Worm (Caenorhabditis elegans) whole organism, L1 larva: ENCODE data around the gene F26D11.12.

Experiments used
- C34B4.2 ChIP-seq: sonication (generic microtip); optimal IDR thresholded peaks from 2 replicates; lab custom pipeline; 2017; ENCODE audit warnings: mild to moderate bottlenecking, missing genetic modification characterization, missing compliant biosample characterization
- aha-1 ChIP-seq: fragments of 150-350 bp; optimal IDR thresholded peaks from 2 replicates; lab custom pipeline; 2014; ENCODE audit warnings: missing biosample characterization, missing genetic modification characterization
- blmp-1 ChIP-seq: fragments of 150-350 bp; optimal IDR thresholded peaks from 2 replicates; lab custom pipeline; 2014; ENCODE audit warnings: missing biosample characterization, missing genetic modification characterization
- ceh-63 ChIP-seq: fragments of 200-800 bp; sonication (Bioruptor generic); optimal IDR thresholded peaks from 2 replicates; lab custom pipeline; 2018; ENCODE audit warnings: mild to moderate bottlenecking, missing genetic modification characterization, missing compliant biosample characterization
- ceh-8 ChIP-seq: fragments of 200-800 bp; sonication (Bioruptor generic); optimal IDR thresholded peaks from 2 replicates; lab custom pipeline; 2018; ENCODE audit warnings: mild to moderate bottlenecking, missing genetic modification characterization, moderate library complexity, missing compliant biosample characterization
- ces-1 ChIP-seq: fragments of 150-350 bp; optimal IDR thresholded peaks from 2 replicates; lab custom pipeline; 2014; ENCODE audit warnings: missing biosample characterization, missing genetic modification reagents, missing genetic modification characterization
- dsc-1 ChIP-seq: sonication (generic microtip); optimal IDR thresholded peaks from 2 replicates; lab custom pipeline; 2016; ENCODE audit warnings: mild to moderate bottlenecking, missing genetic modification characterization, missing compliant biosample characterization
- efl-1 ChIP-seq, 4 experiments: fragments of 150-350 bp; optimal IDR thresholded peaks in 3 of 4; peaks in 1 of 4; 1 replicate in 1 of 4; 2 replicates in 3 of 4; lab custom pipeline; 2014; ENCODE audit warnings: missing biosample characterization in 2 of 4, missing genetic modification characterization in 2 of 4, missing genetic modification reagents in 2 of 4
- efl-3 ChIP-seq: fragments of 200-800 bp; sonication (Bioruptor generic); optimal IDR thresholded peaks from 2 replicates; lab custom pipeline; 2018; ENCODE audit warnings: mild to moderate bottlenecking, missing genetic modification characterization, missing compliant biosample characterization
- ets-5 ChIP-seq: fragments of 200-800 bp; sonication (Bioruptor generic); IDR thresholded peaks from 2 replicates; pipeline ENCODE4 v1.3.6; 2022; ENCODE audit warnings: missing genetic modification characterization, missing compliant biosample characterization
- fkh-8 ChIP-seq: sonication (generic microtip); optimal IDR thresholded peaks from 2 replicates; lab custom pipeline; 2016; ENCODE audit warnings: mild to moderate bottlenecking, missing genetic modification characterization, missing compliant biosample characterization
- grh-1 ChIP-seq: fragments of 200-800 bp; sonication (Bioruptor generic); IDR thresholded peaks from 2 replicates; pipeline ENCODE4 v1.3.6; 2022; ENCODE audit warnings: missing genetic modification reagents, missing genetic modification characterization, missing compliant biosample characterization
- hlh-17 ChIP-seq: fragments of 200-800 bp; sonication (Bioruptor generic); optimal IDR thresholded peaks from 2 replicates; lab custom pipeline; 2018; ENCODE audit warnings: missing genetic modification characterization, mild to moderate bottlenecking, missing compliant biosample characterization, moderate library complexity, borderline replicate concordance
- irx-1 ChIP-seq: sonication (generic microtip); optimal IDR thresholded peaks from 2 replicates; lab custom pipeline; 2016; ENCODE audit warnings: missing genetic modification characterization, missing compliant biosample characterization
- isw-1 ChIP-seq: fragments of 200-800 bp; sonication (Bioruptor generic); IDR thresholded peaks from 2 replicates; pipeline ENCODE4 v1.3.6; 2022; ENCODE audit warnings: missing genetic modification characterization, missing compliant biosample characterization
- lin-13 ChIP-seq: fragments of 150-350 bp; optimal IDR thresholded peaks from 2 replicates; lab custom pipeline; 2014; ENCODE audit warnings: missing biosample characterization, missing genetic modification reagents, missing genetic modification characterization
- lin-14 ChIP-seq: fragments of 200-800 bp; sonication (Bioruptor generic); optimal IDR thresholded peaks from 2 replicates; lab custom pipeline; 2018; ENCODE audit warnings: mild to moderate bottlenecking, missing genetic modification characterization, moderate library complexity, missing compliant biosample characterization
- lin-35 ChIP-seq, 2 experiments: fragments of 150-350 bp; optimal IDR thresholded peaks; 2 replicates each; lab custom pipeline; 2014; ENCODE audit warnings: missing biosample characterization in 2 of 2, missing genetic modification characterization in 2 of 2, missing genetic modification reagents in 2 of 2
- nhr-19 ChIP-seq: fragments of 200-800 bp; sonication (Bioruptor generic); conservative IDR thresholded peaks from 2 replicates; pipeline ENCODE4 v1.3.6; 2022; ENCODE audit warnings: missing genetic modification characterization, missing compliant biosample characterization
- nhr-237 ChIP-seq: fragments of 150-350 bp; optimal IDR thresholded peaks from 2 replicates; lab custom pipeline; 2014; ENCODE audit warnings: missing biosample characterization, missing genetic modification characterization
- nhr-47 ChIP-seq: sonication (generic microtip); optimal IDR thresholded peaks from 2 replicates; lab custom pipeline; 2016; ENCODE audit warnings: mild to moderate bottlenecking, missing genetic modification characterization, moderate library complexity, missing compliant biosample characterization
- nhr-71 ChIP-seq: sonication (generic microtip); optimal IDR thresholded peaks from 2 replicates; lab custom pipeline; 2016; ENCODE audit warnings: mild to moderate bottlenecking, missing genetic modification characterization, moderate library complexity, missing compliant biosample characterization
- nhr-76 ChIP-seq: sonication (generic microtip); optimal IDR thresholded peaks from 2 replicates; lab custom pipeline; 2017; ENCODE audit warnings: missing biosample characterization, missing genetic modification characterization
- nhr-77 ChIP-seq: fragments of 150-350 bp; optimal IDR thresholded peaks from 2 replicates; lab custom pipeline; 2014; ENCODE audit warnings: missing biosample characterization, missing genetic modification characterization
- nhr-84 ChIP-seq: sonication (generic microtip); optimal IDR thresholded peaks from 2 replicates; lab custom pipeline; 2017; ENCODE audit warnings: missing biosample characterization, missing genetic modification characterization
- nhr-85 ChIP-seq: sonication (generic microtip); peaks from one replicate; lab custom pipeline; 2016; ENCODE audit warnings: missing genetic modification characterization, inconsistent platforms, missing compliant biosample characterization
- nhr-90 ChIP-seq: sonication (generic microtip); optimal IDR thresholded peaks from 2 replicates; lab custom pipeline; 2016; ENCODE audit warnings: mild to moderate bottlenecking, missing genetic modification characterization, missing compliant biosample characterization; ENCODE audit not compliant: poor library complexity
- pag-3 ChIP-seq: sonication (generic microtip); optimal IDR thresholded peaks from 2 replicates; lab custom pipeline; 2017; ENCODE audit warnings: missing genetic modification characterization, mild to moderate bottlenecking, missing compliant biosample characterization, antibody characterized with exemption, borderline replicate concordance; ENCODE audit not compliant: insufficient read depth
- pax-3 ChIP-seq: fragments of 200-800 bp; sonication (Bioruptor generic); optimal IDR thresholded peaks from 2 replicates; lab custom pipeline; 2018; ENCODE audit warnings: mild to moderate bottlenecking, missing genetic modification characterization, moderate library complexity, missing compliant biosample characterization
- rnt-1 ChIP-seq: sonication (generic microtip); optimal IDR thresholded peaks from 2 replicates; lab custom pipeline; 2016; ENCODE audit warnings: mild to moderate bottlenecking, missing genetic modification characterization, moderate library complexity, missing compliant biosample characterization
- skn-1 ChIP-seq: fragments of 150-350 bp; optimal IDR thresholded peaks from 2 replicates; lab custom pipeline; 2014; ENCODE audit warnings: missing biosample characterization, missing genetic modification characterization
- tbx-2 ChIP-seq: sonication (generic microtip); optimal IDR thresholded peaks from 2 replicates; lab custom pipeline; 2016; ENCODE audit warnings: missing genetic modification characterization, missing compliant biosample characterization
- tlp-1 ChIP-seq: fragments of 150-350 bp; optimal IDR thresholded peaks from 2 replicates; lab custom pipeline; 2014; ENCODE audit warnings: missing biosample characterization, missing genetic modification characterization
- unc-130 ChIP-seq: fragments of 150-350 bp; optimal IDR thresholded peaks from 2 replicates; lab custom pipeline; 2017; ENCODE audit warnings: missing biosample characterization, missing genetic modification characterization, inconsistent platforms
- unc-86 ChIP-seq: sonication (generic microtip); optimal IDR thresholded peaks from 2 replicates; lab custom pipeline; 2016; ENCODE audit warnings: missing genetic modification characterization, missing compliant biosample characterization
- unc-98 ChIP-seq: fragments of 200-800 bp; sonication (Bioruptor generic); IDR thresholded peaks from 2 replicates; pipeline ENCODE4 v1.3.6; 2022; ENCODE audit warnings: missing genetic modification characterization, missing compliant biosample characterization
- vab-15 ChIP-seq: sonication (generic microtip); optimal IDR thresholded peaks from 2 replicates; lab custom pipeline; 2017; ENCODE audit warnings: missing genotype, mild to moderate bottlenecking, missing genetic modification characterization, missing compliant biosample characterization
- xbp-1 ChIP-seq: sonication (generic microtip); optimal IDR thresholded peaks from 2 replicates; lab custom pipeline; 2016; ENCODE audit warnings: missing genetic modification characterization, missing compliant biosample characterization
- ztf-4 ChIP-seq: fragments of 150-350 bp; optimal IDR thresholded peaks from 2 replicates; lab custom pipeline; 2014; ENCODE audit warnings: missing biosample characterization, missing genetic modification characterization

F26D11.12 gene

DNA sequence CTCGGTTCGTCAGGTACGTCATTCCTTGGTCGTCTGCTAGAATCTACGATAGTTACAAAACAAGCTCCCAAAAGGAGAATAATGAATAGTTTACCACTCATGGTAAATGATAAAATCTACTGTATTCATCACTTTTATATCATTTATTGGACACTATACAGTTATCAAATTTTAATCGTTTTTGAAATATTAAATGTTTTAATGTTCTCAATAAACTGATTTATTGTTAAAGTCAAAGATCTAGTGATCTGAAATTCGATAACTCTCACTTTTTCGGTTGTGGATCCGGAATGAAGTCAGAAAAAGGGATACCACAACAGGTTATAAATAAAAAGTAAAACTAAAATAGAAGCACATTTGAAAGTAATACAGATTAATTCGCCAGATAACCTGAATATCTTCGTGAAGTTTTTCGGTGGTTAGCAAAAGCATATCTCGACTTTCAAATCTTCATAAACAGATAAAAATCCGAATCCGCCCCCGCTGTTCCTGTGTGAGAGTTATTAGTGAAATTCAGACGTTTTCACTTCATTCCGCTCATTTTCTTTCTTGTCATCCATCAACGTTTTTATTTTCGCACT is 3.7 kb upstream of the F26D11.12 start, which contains the start of the genes clec-217 and F26D11.2:
Gene clec-217 (minus strand): TSS at position 101 of the 581 bp plus-strand sequence.
Gene F26D11.2 (plus strand): TSS at position 531 of the 581 bp plus-strand sequence.
- TF ChIP-seq unc-130 (tag; lab: Kevin White, UChicago): no peak
- TF ChIP-seq blmp-1 (tag; lab: Kevin White, UChicago): peak; percentile 40

DNA sequence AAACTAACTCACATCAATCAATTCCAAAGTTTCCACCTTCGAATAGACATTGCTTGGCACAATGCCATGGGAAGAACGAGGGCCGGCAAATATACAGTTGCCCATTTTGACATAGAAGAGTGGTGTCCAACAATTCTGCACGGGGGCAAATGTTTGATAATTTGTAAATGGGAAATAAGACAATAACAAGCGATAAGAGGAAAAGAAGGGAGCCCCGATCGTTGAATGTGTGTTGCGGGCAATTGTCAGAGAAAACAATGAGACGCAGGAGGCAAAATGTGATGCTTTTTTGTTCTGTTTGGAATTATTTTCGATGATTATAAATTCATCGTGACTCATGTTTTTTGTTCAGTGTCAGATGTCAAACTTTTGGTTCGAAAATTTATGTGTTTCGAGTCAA is 1.1 kb upstream of the F26D11.12 start, which contains the start of gene pals-34:
Gene pals-34 (minus strand): TSS at position 280 of the 400 bp plus-strand sequence.
- TF ChIP-seq efl-1 (optimal IDR thresholded peaks at IDR 0.05; lab: Kevin White, UChicago): no peak
- peak in 1 of 2 experiments; percentile 87 for TF ChIP-seq efl-1 (GFP tag; optimal IDR thresholded peaks at IDR 0.05 in 1 of 2; lab: Kevin White, UChicago)
- no peak for TF ChIP-seq ces-1

DNA sequence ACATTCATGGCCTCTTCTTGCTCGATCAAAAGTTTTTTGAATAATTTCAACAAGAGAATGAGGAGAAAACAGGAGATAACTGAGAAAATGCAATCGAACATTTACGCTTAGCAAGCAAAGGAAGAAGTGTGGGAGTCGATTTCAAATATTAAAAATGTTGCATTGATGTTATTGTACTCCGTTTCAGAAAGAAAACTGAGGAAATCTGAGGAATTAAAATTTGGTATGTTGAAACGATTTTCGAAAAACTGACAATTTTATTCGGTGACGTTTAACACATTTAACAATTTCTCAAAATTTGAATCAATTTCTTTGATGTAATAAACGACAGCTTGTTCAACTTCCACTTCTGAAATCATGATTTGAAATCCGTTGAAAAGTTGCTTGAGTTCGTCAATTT is 560 bp downstream of the F26D11.12 start, which contains the start of gene F26D11.13:
Gene F26D11.13 (minus strand): TSS at position 101 of the 400 bp plus-strand sequence.
- TF ChIP-seq isw-1: no peak
- no peak for TF ChIP-seq ces-1
- no peak for TF ChIP-seq xbp-1 (tag; lab: Kevin White, UChicago)
- no peak for TF ChIP-seq nhr-71 (tag; lab: Kevin White, UChicago)
- TF ChIP-seq pax-3 (tag; lab: Kevin White, UChicago): no peak
- TF ChIP-seq unc-98 (GFP tag; lab: Robert Waterston, UW): no peak
- TF ChIP-seq aha-1 (tag; lab: Kevin White, UChicago): no peak
- no peak for TF ChIP-seq rnt-1
- TF ChIP-seq lin-14: no peak
- TF ChIP-seq ceh-8 (GFP tag; lab: Kevin White, UChicago): no peak
- no peak for TF ChIP-seq irx-1 (tag; lab: Kevin White, UChicago)

DNA sequence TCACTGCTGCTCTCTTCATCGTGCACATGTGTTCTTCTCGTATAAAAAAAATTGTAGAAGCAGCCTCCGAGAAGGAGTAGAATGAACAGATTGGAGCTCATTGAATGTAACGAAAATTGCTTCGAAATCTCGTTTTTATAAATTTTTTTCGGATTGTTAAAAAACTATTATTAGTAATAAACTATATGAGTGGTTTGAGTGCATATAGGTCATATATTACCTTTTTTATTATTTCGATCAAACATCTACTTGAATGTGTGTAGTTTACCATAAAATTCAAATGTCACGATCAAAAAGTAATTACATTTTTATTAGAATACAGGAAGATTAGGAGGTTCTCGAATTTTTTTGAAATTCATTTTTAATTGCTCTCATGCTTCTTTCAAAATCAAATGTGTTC is 2.3 kb downstream of the F26D11.12 start, which contains the start of gene clec-216:
Gene clec-216 (minus strand): TSS at position 101 of the 400 bp plus-strand sequence.
- TF ChIP-seq tlp-1 (tag; lab: Kevin White, UChicago) (no peak), ztf-4 (tag; lab: Kevin White, UChicago) (no peak), xbp-1 (tag; lab: Kevin White, UChicago) (no peak), ces-1 (no peak), ets-5 (GFP tag; lab: Robert Waterston, UW) (no peak), vab-15 (tag; lab: Kevin White, UChicago) (no peak), dsc-1 (no peak), skn-1 (no peak)
- TF ChIP-seq, all 84 proteins: peak for 0

DNA sequence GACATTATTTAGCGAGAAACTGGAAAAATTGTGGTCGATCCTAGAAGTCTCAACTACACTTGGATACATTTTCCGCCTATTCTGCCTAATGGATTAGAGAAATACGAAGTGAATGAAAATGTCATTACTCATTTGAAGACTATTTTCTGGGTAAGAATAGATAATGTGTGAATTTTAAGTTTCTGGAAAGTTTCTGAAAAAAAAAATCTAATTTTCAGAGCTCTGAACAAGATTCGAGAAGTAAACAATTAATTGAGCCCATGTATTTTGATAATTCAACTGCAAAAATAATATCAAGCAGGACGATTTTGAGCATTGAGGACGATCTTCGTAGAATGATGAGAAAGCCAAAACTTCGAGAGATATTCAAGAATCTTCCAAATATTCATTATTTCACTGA is 8.9 kb downstream of the F26D11.12 start:
- TF ChIP-seq dsc-1 (peak; percentile 48), fkh-8 (tag; lab: Kevin White, UChicago) (peak; percentile 14), efl-3 (GFP tag; lab: Kevin White, UChicago) (no peak), unc-86 (tag; lab: Kevin White, UChicago) (no peak), nhr-19 (GFP tag; lab: Robert Waterston, UW) (no peak), lin-13 (GFP tag; lab: Kevin White, UChicago) (no peak), nhr-237 (tag; lab: Kevin White, UChicago) (no peak), hlh-17 (no peak), pag-3 (no peak)

DNA sequence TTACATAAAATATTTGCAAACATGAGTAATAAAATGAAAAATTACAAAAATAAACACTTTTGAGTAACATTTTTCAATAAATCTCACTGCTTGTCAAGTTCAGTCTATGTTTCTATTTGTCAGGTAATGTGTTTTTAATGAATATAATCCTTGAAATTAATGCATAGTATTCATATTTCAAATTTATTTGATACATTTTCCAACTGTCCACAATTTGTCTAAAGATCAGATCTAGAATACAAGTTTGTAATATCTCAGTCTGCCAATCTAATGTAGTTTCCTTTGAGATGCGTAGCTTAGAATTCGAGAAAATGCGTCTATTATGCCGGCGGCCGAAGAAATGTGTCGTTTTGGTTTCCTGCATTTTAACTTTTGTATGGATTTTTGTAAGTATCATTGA is 11.5 kb downstream of the F26D11.12 start, which contains the start of gene Y97E10B.1:
Gene Y97E10B.1 (plus strand): TSS at position 301 of the 400 bp plus-strand sequence.
- TF ChIP-seq lin-35 (GFP tag; optimal IDR thresholded peaks at IDR 0.05; lab: Kevin White, UChicago) (no peak), tbx-2 (tag; lab: Kevin White, UChicago) (no peak), nhr-84 (no peak), nhr-77 (tag; lab: Kevin White, UChicago) (no peak), C34B4.2 (tag; lab: Kevin White, UChicago) (no peak), grh-1 (GFP tag; lab: Robert Waterston, UW) (no peak), nhr-76 (tag; lab: Kevin White, UChicago) (no peak), ceh-63 (GFP tag; lab: Kevin White, UChicago) (no peak), nhr-47 (no peak), nhr-85 (no peak), nhr-90 (tag; lab: Kevin White, UChicago) (no peak)
